Worm (Caenorhabditis elegans) whole organism, late embryonic: Measurements from ENCODE around the gene bmy-1.

Experiments
- C38D4.7 ChIP-seq: fragments of 200-800 bp; sonication (Bioruptor generic); optimal IDR thresholded peaks from 2 replicates; lab custom pipeline; 2018; ENCODE audit warnings: mild to moderate bottlenecking, missing genetic modification characterization, moderate library complexity, missing compliant biosample characterization
- F13H6.1 ChIP-seq: sonication (generic microtip); optimal IDR thresholded peaks from 2 replicates; lab custom pipeline; 2016; ENCODE audit warnings: missing genetic modification characterization, missing compliant biosample characterization
- K02D7.2 ChIP-seq: sonication (generic microtip); optimal IDR thresholded peaks from 2 replicates; lab custom pipeline; 2017; ENCODE audit warnings: mild to moderate bottlenecking, missing genetic modification characterization, missing compliant biosample characterization
- T23F11.4 ChIP-seq: fragments of 200-800 bp; sonication (Bioruptor generic); optimal IDR thresholded peaks from 2 replicates; lab custom pipeline; 2018; ENCODE audit warnings: mild to moderate bottlenecking, missing genetic modification characterization, missing compliant biosample characterization
- ama-1 ChIP-seq: fragments of 150-350 bp; optimal IDR thresholded peaks from 2 replicates; lab custom pipeline; 2014
- ceh-14 ChIP-seq: sonication (generic microtip); optimal IDR thresholded peaks from 2 replicates; lab custom pipeline; 2016; ENCODE audit warnings: missing genotype, missing genetic modification characterization, missing compliant biosample characterization
- ceh-18 ChIP-seq: sonication (generic microtip); optimal IDR thresholded peaks from 2 replicates; lab custom pipeline; 2016; ENCODE audit warnings: missing genetic modification characterization, missing compliant biosample characterization
- ceh-2 ChIP-seq: sonication (generic microtip); optimal IDR thresholded peaks from 2 replicates; lab custom pipeline; 2016; ENCODE audit warnings: missing genotype, missing genetic modification characterization, missing compliant biosample characterization
- ceh-31 ChIP-seq: sonication (generic microtip); optimal IDR thresholded peaks from 2 replicates; lab custom pipeline; 2016; ENCODE audit warnings: missing genetic modification characterization, missing compliant biosample characterization
- ceh-34 ChIP-seq: sonication (generic microtip); optimal IDR thresholded peaks from 2 replicates; lab custom pipeline; 2016; ENCODE audit warnings: mild to moderate bottlenecking, missing genetic modification characterization, missing compliant biosample characterization
- ceh-48 ChIP-seq: sonication (generic microtip); optimal IDR thresholded peaks from 2 replicates; lab custom pipeline; 2016; ENCODE audit warnings: missing genetic modification characterization, inconsistent platforms, missing compliant biosample characterization
- ceh-9 ChIP-seq: sonication (generic microtip); optimal IDR thresholded peaks from 2 replicates; lab custom pipeline; 2016; ENCODE audit warnings: mild to moderate bottlenecking, missing genetic modification characterization, inconsistent platforms, missing compliant biosample characterization
- dve-1 ChIP-seq: sonication (generic microtip); optimal IDR thresholded peaks from 2 replicates; lab custom pipeline; 2017; ENCODE audit warnings: antibody characterized with exemption, mild to moderate bottlenecking, missing genetic modification characterization, missing compliant biosample characterization
- elt-2 ChIP-seq: sonication (generic microtip); optimal IDR thresholded peaks from 2 replicates; lab custom pipeline; 2016; ENCODE audit warnings: missing genetic modification reagents, missing genetic modification characterization, missing compliant biosample characterization
- ets-4 ChIP-seq: sonication (generic microtip); optimal IDR thresholded peaks from 2 replicates; lab custom pipeline; 2016; ENCODE audit warnings: missing genetic modification characterization, missing compliant biosample characterization
- eyg-1 ChIP-seq: sonication (generic microtip); optimal IDR thresholded peaks from 2 replicates; lab custom pipeline; 2016; ENCODE audit warnings: missing genotype, missing genetic modification characterization, missing compliant biosample characterization
- fkh-10 ChIP-seq: fragments of 150-350 bp; optimal IDR thresholded peaks from 2 replicates; lab custom pipeline; 2014; ENCODE audit warnings: missing biosample characterization, missing genetic modification reagents, missing genetic modification characterization
- gmeb-2 ChIP-seq: sonication (generic microtip); optimal IDR thresholded peaks from 2 replicates; lab custom pipeline; 2016; ENCODE audit warnings: missing genetic modification characterization, inconsistent platforms, missing compliant biosample characterization
- hlh-13 ChIP-seq: fragments of 200-800 bp; sonication (Bioruptor generic); optimal IDR thresholded peaks from 2 replicates; lab custom pipeline; 2018; ENCODE audit warnings: mild to moderate bottlenecking, missing genetic modification characterization, missing compliant biosample characterization
- hlh-30 ChIP-seq: sonication (generic microtip); optimal IDR thresholded peaks from 2 replicates; lab custom pipeline; 2017; ENCODE audit warnings: antibody characterized with exemption, missing genetic modification characterization, missing compliant biosample characterization; ENCODE audit not compliant: insufficient read depth
- hlh-6 ChIP-seq: sonication (generic microtip); optimal IDR thresholded peaks from 2 replicates; lab custom pipeline; 2016; ENCODE audit warnings: missing genotype, missing genetic modification characterization, missing compliant biosample characterization
- hlh-8 ChIP-seq: sonication (generic microtip); optimal IDR thresholded peaks from 2 replicates; lab custom pipeline; 2016; ENCODE audit warnings: missing genotype, missing genetic modification characterization, missing compliant biosample characterization
- lim-6 ChIP-seq: sonication (generic microtip); optimal IDR thresholded peaks from 2 replicates; lab custom pipeline; 2016; ENCODE audit warnings: missing genetic modification characterization, missing compliant biosample characterization
- madf-2 ChIP-seq: sonication (generic microtip); optimal IDR thresholded peaks from 2 replicates; lab custom pipeline; 2017; ENCODE audit warnings: missing genetic modification characterization, missing compliant biosample characterization
- nfya-1 ChIP-seq: sonication (generic microtip); optimal IDR thresholded peaks from 2 replicates; lab custom pipeline; 2017; ENCODE audit warnings: missing genetic modification characterization, mild to moderate bottlenecking, missing compliant biosample characterization, antibody characterized with exemption, moderate library complexity
- pat-9 ChIP-seq: fragments of 200-800 bp; sonication (Bioruptor generic); optimal IDR thresholded peaks from 2 replicates; lab custom pipeline; 2018; ENCODE audit warnings: mild to moderate bottlenecking, missing genetic modification characterization, moderate library complexity, missing compliant biosample characterization
- pax-1 ChIP-seq: fragments of 150-350 bp; optimal IDR thresholded peaks from 2 replicates; lab custom pipeline; 2014; ENCODE audit warnings: missing biosample characterization, missing genetic modification characterization
- pha-2 ChIP-seq: sonication (generic microtip); optimal IDR thresholded peaks from 2 replicates; lab custom pipeline; 2017; ENCODE audit warnings: mild to moderate bottlenecking, missing genetic modification characterization, missing compliant biosample characterization
- pha-4 ChIP-seq: fragments of 150-350 bp; optimal IDR thresholded peaks from 2 replicates; lab custom pipeline; 2018; ENCODE audit warnings: missing biosample characterization, missing genetic modification reagents, missing genetic modification characterization
- pqm-1 ChIP-seq: sonication (generic microtip); optimal IDR thresholded peaks from 2 replicates; lab custom pipeline; 2016; ENCODE audit warnings: missing genetic modification characterization, missing compliant biosample characterization
- sox-2 ChIP-seq: fragments of 200-800 bp; sonication (Bioruptor generic); IDR thresholded peaks from 2 replicates; pipeline ENCODE4 v1.3.6; 2022; ENCODE audit warnings: missing genetic modification reagents, missing genetic modification characterization, missing compliant biosample characterization
- sox-4 ChIP-seq: sonication (generic microtip); optimal IDR thresholded peaks from 2 replicates; lab custom pipeline; 2017; ENCODE audit warnings: mild to moderate bottlenecking, missing genetic modification characterization, inconsistent platforms, missing compliant biosample characterization
- tbx-2 ChIP-seq: sonication (generic microtip); optimal IDR thresholded peaks from 2 replicates; lab custom pipeline; 2016; ENCODE audit warnings: missing genetic modification characterization, missing compliant biosample characterization
- tbx-7 ChIP-seq: sonication (generic microtip); optimal IDR thresholded peaks from 2 replicates; lab custom pipeline; 2016; ENCODE audit warnings: missing genotype, missing genetic modification characterization, missing compliant biosample characterization
- unc-3 ChIP-seq, 2 experiments: fragments of 200-800 bp in 1 of 2; sonication (Bioruptor generic) in 1 of 2; sonication (generic microtip) in 1 of 2; conservative IDR thresholded peaks in 1 of 2; optimal IDR thresholded peaks in 1 of 2; 2 replicates each; pipeline versions ENCODE4 v1.3.6 to Lab custom; 2016 to 2022; ENCODE audit warnings: missing compliant biosample characterization in 2 of 2, missing genetic modification characterization in 2 of 2, missing genetic modification reagents in 1 of 2
- unc-42 ChIP-seq: sonication (generic microtip); optimal IDR thresholded peaks from 2 replicates; lab custom pipeline; 2016; ENCODE audit warnings: missing genotype, missing genetic modification characterization, missing compliant biosample characterization
- unc-55 ChIP-seq: sonication (generic microtip); optimal IDR thresholded peaks from 2 replicates; lab custom pipeline; 2017; ENCODE audit warnings: missing biosample characterization, missing genetic modification reagents, missing genetic modification characterization
- unc-86 ChIP-seq: sonication (generic microtip); optimal IDR thresholded peaks from 2 replicates; lab custom pipeline; 2016; ENCODE audit warnings: missing genetic modification characterization, missing compliant biosample characterization

bmy-1 gene

ce11 chrII:5336660-5337494, 21.6 kb upstream of the bmy-1 start:
- no peak for TF ChIP-seq pax-1
- TF ChIP-seq tbx-7 (tag; lab: Kevin White, UChicago): no peak
- peak; percentile 52 for TF ChIP-seq unc-42 (tag; lab: Kevin White, UChicago)
- TF ChIP-seq pqm-1 (tag; lab: Kevin White, UChicago): peak; percentile 30
- TF ChIP-seq K02D7.2: no peak
- no peak for TF ChIP-seq pha-4
- peak; percentile 56 for TF ChIP-seq tbx-2 (tag; lab: Kevin White, UChicago)
- TF ChIP-seq T23F11.4 (GFP tag; lab: Kevin White, UChicago): no peak
- no peak for TF ChIP-seq madf-2 (tag; lab: Kevin White, UChicago)
- no peak for TF ChIP-seq unc-3 (GFP tag; conservative IDR thresholded peaks at IDR 0.05; lab: Robert Waterston, UW)
- TF ChIP-seq unc-3 (tag; optimal IDR thresholded peaks at IDR 0.05; lab: Kevin White, UChicago): no peak
- no peak for TF ChIP-seq lim-6
- peak; percentile 33 for TF ChIP-seq ceh-34
- TF ChIP-seq unc-55 (GFP tag; lab: Kevin White, UChicago): peak; percentile 35
- TF ChIP-seq dve-1 (tag; lab: Kevin White, UChicago): no peak
- TF ChIP-seq C38D4.7 (GFP tag; lab: Kevin White, UChicago): no peak
- TF ChIP-seq gmeb-2: no peak
- TF ChIP-seq pha-2 (tag; lab: Kevin White, UChicago): no peak
- TF ChIP-seq nfya-1 (tag; lab: Kevin White, UChicago): peak; percentile 54
- peak; percentile 15 for TF ChIP-seq ama-1 (lab: Kevin White, UChicago)
- peak; percentile 71 for TF ChIP-seq ceh-18 (tag; lab: Kevin White, UChicago)
- TF ChIP-seq elt-2 (tag; lab: Kevin White, UChicago): peak; percentile 64
- no peak for TF ChIP-seq hlh-8 (tag; lab: Kevin White, UChicago)
- no peak for TF ChIP-seq sox-2 (GFP tag; lab: Robert Waterston, UW)
- no peak for TF ChIP-seq hlh-13 (GFP tag; lab: Kevin White, UChicago)
- no peak for TF ChIP-seq unc-86
- no peak for TF ChIP-seq ceh-9 (tag; lab: Kevin White, UChicago)
- TF ChIP-seq F13H6.1 (tag; lab: Kevin White, UChicago): peak; percentile 28
- peak; percentile 62 for TF ChIP-seq ceh-31
- no peak for TF ChIP-seq ets-4 (tag; lab: Kevin White, UChicago)

DNA sequence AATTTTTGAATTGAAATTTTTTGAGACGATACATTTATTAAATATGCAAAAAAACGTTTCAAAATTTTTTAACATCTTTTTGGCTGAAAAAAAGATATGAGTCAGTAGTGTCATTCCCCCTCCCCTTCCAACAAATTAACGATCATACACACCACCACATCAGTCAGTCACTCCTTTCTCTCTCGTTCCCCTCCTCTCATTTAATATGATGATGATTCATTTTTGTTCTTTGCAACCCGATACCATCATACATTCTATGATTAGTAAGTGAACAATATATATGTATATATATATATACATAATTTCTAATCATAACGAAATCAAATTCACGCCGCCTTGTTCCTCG, 21.0 kb upstream of the bmy-1 start:
- no peak for TF ChIP-seq ceh-2 (tag; lab: Kevin White, UChicago)

DNA sequence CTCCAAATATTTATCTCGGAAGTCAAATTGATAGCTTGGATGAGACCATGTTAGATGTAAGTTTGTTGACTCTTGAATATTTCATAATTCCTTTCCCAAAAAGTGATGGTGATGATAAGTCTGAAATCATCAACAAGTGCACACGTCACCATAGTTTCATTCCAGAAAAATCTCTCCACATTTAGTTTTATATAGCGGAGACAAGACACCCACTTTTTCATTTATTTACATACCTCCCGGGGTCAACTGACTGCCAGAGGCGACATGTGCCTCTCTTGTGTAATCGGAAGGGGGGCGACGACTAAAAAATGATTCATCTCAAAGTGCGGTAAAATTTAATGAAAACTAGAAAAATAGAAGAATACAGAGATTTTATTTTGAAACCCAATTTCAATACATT, 20.2 kb upstream of the bmy-1 start:
- peak; percentile 0 for TF ChIP-seq hlh-30 (tag; lab: Kevin White, UChicago)
- TF ChIP-seq hlh-6: no peak
- no peak for TF ChIP-seq ceh-34

- TF ChIP-seq pat-9 (tag; lab: Kevin White, UChicago) (no peak), fkh-10 (GFP tag; lab: Kevin White, UChicago) (no peak), sox-4 (tag; lab: Kevin White, UChicago) (no peak), ceh-31 (no peak), hlh-13 (GFP tag; lab: Kevin White, UChicago) (no peak), ceh-14 (no peak), ceh-48 (tag; lab: Kevin White, UChicago) (no peak), ceh-9 (tag; lab: Kevin White, UChicago) (no peak), eyg-1 (tag; lab: Kevin White, UChicago) (no peak)
These were observed 18.9 kb upstream of the bmy-1 start for ce11 chrII:5339547-5339946.
